Worm (Caenorhabditis elegans): ENCODE measurements around the gene ire-1.

ire-1 gene

ce11 chrII:8091528-8091927, 33.2 kb downstream of the ire-1 start (continued):
- TF ChIP-seq ekl-4 (GFP tag; IDR thresholded peaks at IDR 0.05) (no peak), ets-4 (GFP tag; optimal IDR thresholded peaks at IDR 0.05) (no peak), repo-1 (tag; optimal IDR thresholded peaks at IDR 0.05) (no peak), tbx-9 (tag; optimal IDR thresholded peaks at IDR 0.05; ENCODE audit: borderline replicate concordance) (no peak), lir-1 (GFP tag; conservative IDR thresholded peaks at IDR 0.05) (0 out of 2 replicates have a peak, but pooled peaks have one; percentile 6), lin-40 (tag; optimal IDR thresholded peaks at IDR 0.05) (peak; percentile 26), madf-10 (tag; optimal IDR thresholded peaks at IDR 0.05) (peak; percentile 4), unc-62 (GFP tag; optimal IDR thresholded peaks at IDR 0.05) (no peak), attf-5 (GFP tag; optimal IDR thresholded peaks at IDR 0.05) (no peak), lag-1 (GFP tag; IDR thresholded peaks at IDR 0.05) (no peak), mxl-1 (tag; optimal IDR thresholded peaks at IDR 0.05) (no peak), D2030.7 (GFP tag; IDR thresholded peaks at IDR 0.05) (peak; percentile 74), Y79H2A.3 (GFP tag; conservative IDR thresholded peaks at IDR 0.05) (no peak), lsl-1 (GFP tag; optimal IDR thresholded peaks at IDR 0.05) (peak; percentile 56), C17E4.6 (GFP tag; IDR thresholded peaks at IDR 0.05) (no peak), akir-1 (GFP tag; optimal IDR thresholded peaks at IDR 0.05) (no peak), ztf-28 (GFP tag; IDR thresholded peaks at IDR 0.05) (no peak), lin-35 (GFP tag; optimal IDR thresholded peaks at IDR 0.05) (no peak), efl-1 (GFP tag; optimal IDR thresholded peaks at IDR 0.05) (no peak), bed-2 (GFP tag; IDR thresholded peaks at IDR 0.05) (no peak), ztf-22 (GFP tag; optimal IDR thresholded peaks at IDR 0.05) (no peak), atf-7 (tag; optimal IDR thresholded peaks at IDR 0.05) (no peak), T07F8.4 (tag; optimal IDR thresholded peaks at IDR 0.05) (no peak), attf-6 (GFP tag; IDR thresholded peaks at IDR 0.05) (peak; percentile 55; the same call in 1 of the 2 replicates), madf-6 (GFP tag; IDR thresholded peaks at IDR 0.05) (peak; percentile 78), ceh-79 (tag; optimal IDR thresholded peaks at IDR 0.05) (no peak), lin-26 (GFP tag; IDR thresholded peaks at IDR 0.05) (peak; percentile 60; the same call in 1 of the 2 replicates), Y95B8A.8 (GFP tag; IDR thresholded peaks at IDR 0.05) (no peak), B0035.1 (tag; optimal IDR thresholded peaks at IDR 0.05) (no peak), let-607 (tag; optimal IDR thresholded peaks at IDR 0.05) (no peak), hmg-20 (GFP tag; IDR thresholded peaks at IDR 0.05) (no peak), die-1 (tag; optimal IDR thresholded peaks at IDR 0.05) (no peak), attf-3 (GFP tag; conservative IDR thresholded peaks at IDR 0.05) (no peak), rcor-1 (GFP tag; IDR thresholded peaks at IDR 0.05) (peak; percentile 78), F22D6.2 (tag; optimal IDR thresholded peaks at IDR 0.05) (no peak), F55B11.4 (tag; optimal IDR thresholded peaks at IDR 0.05; ENCODE audit: borderline replicate concordance, insufficient read depth) (no peak), ceh-100 (GFP tag; IDR thresholded peaks at IDR 0.05) (peak; percentile 37; the same call in 1 of the 2 replicates), unc-130 (GFP tag; optimal IDR thresholded peaks at IDR 0.05) (no peak), F52B5.7 (tag; optimal IDR thresholded peaks at IDR 0.05) (no peak), nfyb-1 (GFP tag; IDR thresholded peaks at IDR 0.05) (no peak), T26A5.8 (tag; optimal IDR thresholded peaks at IDR 0.05) (no peak), ztf-3 (GFP tag; optimal IDR thresholded peaks at IDR 0.05) (no peak), fkh-3 (tag; optimal IDR thresholded peaks at IDR 0.05) (no peak), ceh-40 (GFP tag; IDR thresholded peaks at IDR 0.05) (no peak), snpc-3.4 (tag; optimal IDR thresholded peaks at IDR 0.05) (peak; percentile 82), nhr-27 (tag; optimal IDR thresholded peaks at IDR 0.05) (no peak), nhr-80 (tag; optimal IDR thresholded peaks at IDR 0.05) (peak; percentile 30), chd-7 (tag; optimal IDR thresholded peaks at IDR 0.05) (peak; percentile 26), F57C9.4 (tag; optimal IDR thresholded peaks at IDR 0.05) (no peak), ceh-58 (GFP tag; IDR thresholded peaks at IDR 0.05) (no peak)

Data from whole organism, young adult.